Worm (Caenorhabditis elegans) whole organism, early embryonic: Measurements from ENCODE around the gene C15C8.8.

Experiments used
- B0310.2 ChIP-seq: sonication (generic microtip); optimal IDR thresholded peaks from 2 replicates; lab custom pipeline; 2016; ENCODE audit warnings: mild to moderate bottlenecking, missing genetic modification characterization, missing compliant biosample characterization
- F13C5.2 ChIP-seq: sonication (generic microtip); optimal IDR thresholded peaks from 2 replicates; lab custom pipeline; 2017; ENCODE audit warnings: mild to moderate bottlenecking, missing genetic modification characterization, inconsistent platforms, missing compliant biosample characterization
- aly-1 ChIP-seq: sonication (generic microtip); optimal IDR thresholded peaks from 2 replicates; lab custom pipeline; 2016; ENCODE audit warnings: missing genetic modification characterization, missing compliant biosample characterization
- ama-1 ChIP-seq: fragments of 150-350 bp; optimal IDR thresholded peaks from 2 replicates; lab custom pipeline; 2014
- ceh-13 ChIP-seq: fragments of 200-800 bp; sonication (Bioruptor generic); optimal IDR thresholded peaks from 2 replicates; lab custom pipeline; 2018; ENCODE audit warnings: mild to moderate bottlenecking, missing genetic modification characterization, missing compliant biosample characterization
- ceh-36 ChIP-seq: sonication (generic microtip); optimal IDR thresholded peaks from 2 replicates; lab custom pipeline; 2016; ENCODE audit warnings: missing genetic modification characterization, inconsistent platforms, missing compliant biosample characterization
- ets-7 ChIP-seq: sonication (generic microtip); optimal IDR thresholded peaks from 2 replicates; lab custom pipeline; 2016; ENCODE audit warnings: missing genotype, missing genetic modification characterization, missing compliant biosample characterization
- flt-1 ChIP-seq: fragments of 200-800 bp; sonication (Bioruptor generic); IDR thresholded peaks from 2 replicates; pipeline ENCODE4 v1.3.6; 2022; ENCODE audit warnings: missing genetic modification characterization, missing compliant biosample characterization
- hmbx-1 ChIP-seq: sonication (generic microtip); optimal IDR thresholded peaks from 2 replicates; lab custom pipeline; 2016; ENCODE audit warnings: mild to moderate bottlenecking, missing genetic modification characterization, missing compliant biosample characterization
- hmg-4 ChIP-seq: fragments of 200-800 bp; sonication (Bioruptor generic); optimal IDR thresholded peaks from 2 replicates; lab custom pipeline; 2018; ENCODE audit warnings: mild to moderate bottlenecking, missing genetic modification characterization, missing compliant biosample characterization
- hnd-1 ChIP-seq: sonication (generic microtip); optimal IDR thresholded peaks from 2 replicates; lab custom pipeline; 2016; ENCODE audit warnings: missing genetic modification characterization, missing compliant biosample characterization
- pes-1 ChIP-seq: fragments of 200-800 bp; sonication (Bioruptor generic); IDR thresholded peaks from 2 replicates; pipeline ENCODE4 v1.3.6; 2022; ENCODE audit warnings: missing genetic modification reagents, missing genetic modification characterization, missing compliant biosample characterization
- scrt-1 ChIP-seq: fragments of 200-800 bp; sonication (Bioruptor generic); IDR thresholded peaks from 2 replicates; pipeline ENCODE4 v1.3.6; 2022; ENCODE audit warnings: missing genetic modification characterization, missing compliant biosample characterization
- sea-1 ChIP-seq: fragments of 200-800 bp; sonication (Bioruptor generic); conservative IDR thresholded peaks from 2 replicates; pipeline ENCODE4 v1.3.6; 2022; ENCODE audit warnings: missing genetic modification characterization, missing compliant biosample characterization
- tbx-11 ChIP-seq: fragments of 200-800 bp; sonication (Bioruptor generic); IDR thresholded peaks from 2 replicates; pipeline ENCODE4 v1.3.6; 2022; ENCODE audit warnings: missing genetic modification characterization, missing compliant biosample characterization
- tbx-37 ChIP-seq: fragments of 200-800 bp; sonication (Bioruptor generic); conservative IDR thresholded peaks from 2 replicates; pipeline ENCODE4 v1.3.6; 2022; ENCODE audit warnings: missing genetic modification reagents, missing genetic modification characterization, missing compliant biosample characterization
- tra-4 ChIP-seq: sonication (generic microtip); optimal IDR thresholded peaks from 2 replicates; lab custom pipeline; 2017; ENCODE audit warnings: missing genetic modification characterization, missing compliant biosample characterization

The C15C8.8 gene

DNA sequence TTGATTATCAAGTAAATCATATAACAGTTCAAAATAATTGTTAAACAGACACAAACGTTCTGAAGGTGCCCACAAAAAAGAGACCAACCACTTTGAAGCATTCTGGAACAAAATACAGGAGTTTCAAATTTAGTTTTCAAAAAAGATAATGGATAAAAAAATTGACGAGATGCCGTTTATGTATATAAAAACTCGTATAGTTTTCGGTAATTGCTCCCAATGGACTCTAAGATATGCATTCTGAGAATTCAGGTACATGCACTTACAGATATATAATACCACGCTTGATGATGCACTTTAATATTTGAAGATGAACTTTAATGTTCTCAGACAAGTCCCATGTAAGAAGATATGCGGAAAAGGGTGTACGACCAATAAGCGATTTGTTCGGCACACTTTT lies 33.7 kb downstream of the C15C8.8 start, which contains the start of gene str-181:
Gene str-181 (minus strand): TSS at position 101 of the 400 bp plus-strand sequence.
- TF ChIP-seq aly-1 (tag; lab: Kevin White, UChicago): no peak
- TF ChIP-seq ceh-13 (GFP tag; lab: Kevin White, UChicago): no peak
- TF ChIP-seq hnd-1 (tag; lab: Kevin White, UChicago): no peak
- no peak for TF ChIP-seq B0310.2 (tag; lab: Kevin White, UChicago)
- no peak for TF ChIP-seq ceh-36 (tag; lab: Kevin White, UChicago)
- no peak for TF ChIP-seq tra-4
- no peak for TF ChIP-seq ama-1 (lab: Kevin White, UChicago)
- TF ChIP-seq hmg-4 (GFP tag; lab: Kevin White, UChicago): no peak
- TF ChIP-seq tbx-37 (GFP tag; lab: Robert Waterston, UW): no peak
- no peak for TF ChIP-seq F13C5.2 (tag; lab: Kevin White, UChicago)
- TF ChIP-seq pes-1 (GFP tag; lab: Robert Waterston, UW): no peak
- TF ChIP-seq hmbx-1 (tag; lab: Kevin White, UChicago): no peak
- no peak for TF ChIP-seq scrt-1 (GFP tag; lab: Robert Waterston, UW)
- no peak for TF ChIP-seq tbx-11 (GFP tag; lab: Robert Waterston, UW)
- TF ChIP-seq flt-1 (GFP tag; lab: Robert Waterston, UW): no peak
- no peak for TF ChIP-seq ets-7 (tag; lab: Kevin White, UChicago)
- no peak for TF ChIP-seq sea-1 (GFP tag; lab: Robert Waterston, UW)

DNA sequence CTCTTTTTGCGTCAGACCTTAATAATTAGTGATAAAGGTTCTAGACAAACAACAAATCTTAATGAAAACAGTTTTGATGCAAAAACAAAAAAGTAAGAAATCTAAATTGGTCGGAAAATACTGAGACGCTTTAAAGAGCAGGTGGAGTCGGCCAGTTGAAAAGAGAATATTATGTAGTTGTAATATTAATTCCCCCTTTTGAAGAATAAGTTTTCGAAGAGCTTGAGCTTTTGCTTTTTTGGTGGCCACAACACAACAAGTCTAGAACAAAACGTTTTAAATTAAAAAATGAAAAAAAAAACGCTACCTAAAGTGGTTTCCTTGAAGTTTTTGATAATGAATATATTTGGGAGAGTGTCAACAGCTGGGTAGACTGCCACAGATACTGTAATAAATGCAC lies 35.9 kb downstream of the C15C8.8 start, which contains the start of gene str-178:
Gene str-178 (minus strand): TSS at position 101 of the 400 bp plus-strand sequence.
- TF ChIP-seq sea-1 (GFP tag; lab: Robert Waterston, UW) (no peak), pes-1 (GFP tag; lab: Robert Waterston, UW) (no peak)

DNA sequence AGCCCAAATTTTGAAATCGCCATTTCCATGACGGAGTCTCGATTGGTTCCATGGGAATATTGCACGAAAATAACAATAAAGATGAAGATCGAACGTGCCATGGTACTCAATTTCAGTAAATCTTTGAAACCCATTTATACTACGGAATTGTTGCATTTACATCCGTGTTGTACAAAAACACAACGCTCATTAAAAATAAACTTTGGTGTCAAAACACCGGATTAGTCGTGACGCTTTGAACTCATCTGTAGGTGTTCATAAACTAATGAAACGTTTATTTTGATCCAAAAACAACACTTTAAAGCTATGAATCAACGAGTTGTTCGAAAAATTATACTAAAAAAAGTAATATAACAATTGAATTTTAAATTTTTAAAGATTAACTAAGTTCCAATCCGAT lies 38.2 kb downstream of the C15C8.8 start, which contains the start of gene R11D1.4:
Gene R11D1.4 (minus strand): TSS at position 101 of the 400 bp plus-strand sequence.
- TF ChIP-seq scrt-1 (GFP tag; lab: Robert Waterston, UW) (no peak), aly-1 (tag; lab: Kevin White, UChicago) (no peak), hmbx-1 (tag; lab: Kevin White, UChicago) (no peak), tbx-11 (GFP tag; lab: Robert Waterston, UW) (no peak), hnd-1 (tag; lab: Kevin White, UChicago) (no peak), B0310.2 (tag; lab: Kevin White, UChicago) (no peak), ets-7 (tag; lab: Kevin White, UChicago) (no peak), sea-1 (GFP tag; lab: Robert Waterston, UW) (no peak), pes-1 (GFP tag; lab: Robert Waterston, UW) (no peak)

DNA sequence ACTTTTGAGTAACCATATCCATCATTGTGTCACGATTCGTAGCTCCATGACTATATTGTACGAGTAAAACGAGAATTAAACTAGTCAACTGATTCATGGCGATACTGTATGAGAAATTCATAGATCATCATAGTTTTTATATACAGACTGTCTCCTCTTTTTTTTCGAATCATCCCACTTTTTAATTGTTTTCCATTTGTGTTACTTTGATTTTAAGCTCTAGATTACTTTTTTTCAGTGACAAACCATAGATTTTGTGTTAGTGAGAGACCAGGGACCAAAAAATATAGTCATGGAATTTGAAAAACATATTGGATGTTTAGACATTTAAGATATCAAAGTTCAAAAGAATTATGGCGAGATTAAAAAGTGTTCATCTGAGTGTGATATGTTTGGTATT lies 40.3 kb downstream of the C15C8.8 start, which contains the start of gene R11D1.3:
Gene R11D1.3 (minus strand): TSS at position 101 of the 400 bp plus-strand sequence.
- TF ChIP-seq tbx-11 (GFP tag; lab: Robert Waterston, UW) (no peak), pes-1 (GFP tag; lab: Robert Waterston, UW) (no peak), ets-7 (tag; lab: Kevin White, UChicago) (no peak), ama-1 (lab: Kevin White, UChicago) (no peak), hmbx-1 (tag; lab: Kevin White, UChicago) (no peak), ceh-13 (GFP tag; lab: Kevin White, UChicago) (no peak), B0310.2 (tag; lab: Kevin White, UChicago) (no peak), hnd-1 (tag; lab: Kevin White, UChicago) (no peak), sea-1 (GFP tag; lab: Robert Waterston, UW) (no peak), tra-4 (no peak), flt-1 (GFP tag; lab: Robert Waterston, UW) (no peak), aly-1 (tag; lab: Kevin White, UChicago) (no peak)

DNA sequence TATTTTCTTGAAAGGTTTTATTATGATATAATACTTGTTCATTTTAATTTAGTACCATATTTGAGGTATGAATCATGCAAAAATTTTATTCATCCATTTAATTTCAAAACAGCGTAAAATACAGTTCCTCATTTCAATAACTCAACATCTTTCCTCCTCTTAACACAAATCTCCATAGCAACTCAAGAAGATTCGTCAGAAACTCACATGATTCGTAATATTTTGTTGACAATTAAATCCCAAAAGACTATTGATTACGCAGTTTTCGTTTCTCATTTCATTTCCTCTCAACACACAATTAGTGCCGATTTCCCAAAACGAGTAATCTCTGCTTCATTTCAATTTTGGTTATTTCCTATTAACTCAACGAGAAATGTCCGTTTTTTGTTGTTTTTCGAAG lies 44.0 kb downstream of the C15C8.8 start, which contains the start of gene R11D1.2:
Gene R11D1.2 (plus strand): TSS at position 301 of the 400 bp plus-strand sequence.
- TF ChIP-seq aly-1 (tag; lab: Kevin White, UChicago) (no peak), tbx-11 (GFP tag; lab: Robert Waterston, UW) (no peak), pes-1 (GFP tag; lab: Robert Waterston, UW) (no peak), sea-1 (GFP tag; lab: Robert Waterston, UW) (no peak), hmg-4 (GFP tag; lab: Kevin White, UChicago) (no peak), ama-1 (lab: Kevin White, UChicago) (no peak), ceh-36 (tag; lab: Kevin White, UChicago) (no peak), flt-1 (GFP tag; lab: Robert Waterston, UW) (no peak), hmbx-1 (tag; lab: Kevin White, UChicago) (no peak), tra-4 (no peak), F13C5.2 (tag; lab: Kevin White, UChicago) (no peak), ceh-13 (GFP tag; lab: Kevin White, UChicago) (no peak), B0310.2 (tag; lab: Kevin White, UChicago) (no peak), hnd-1 (tag; lab: Kevin White, UChicago) (no peak), ets-7 (tag; lab: Kevin White, UChicago) (no peak), scrt-1 (GFP tag; lab: Robert Waterston, UW) (no peak), tbx-37 (GFP tag; lab: Robert Waterston, UW) (no peak)

DNA sequence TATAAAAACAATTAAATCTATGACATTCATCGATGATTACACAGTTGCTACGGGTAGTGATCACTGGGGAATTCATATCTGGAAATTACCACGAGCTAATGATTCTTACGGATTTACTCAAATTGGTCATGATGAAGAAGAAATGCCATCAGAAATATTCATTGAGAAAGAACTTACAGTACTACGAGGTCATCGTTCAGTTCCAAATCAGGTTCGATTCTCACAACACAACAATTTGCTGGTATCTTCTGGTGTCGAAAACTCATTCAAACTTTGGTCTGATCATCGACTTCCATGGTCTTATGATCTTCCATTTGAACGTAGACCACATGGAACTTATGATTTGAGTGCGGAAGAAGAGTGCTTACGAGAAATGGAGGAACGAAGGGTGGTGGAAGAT lies 45.8 kb downstream of the C15C8.8 start:
- TF ChIP-seq pes-1 (GFP tag; lab: Robert Waterston, UW) (no peak), sea-1 (GFP tag; lab: Robert Waterston, UW) (no peak), ceh-36 (tag; lab: Kevin White, UChicago) (no peak), scrt-1 (GFP tag; lab: Robert Waterston, UW) (no peak), tbx-11 (GFP tag; lab: Robert Waterston, UW) (no peak), ceh-13 (GFP tag; lab: Kevin White, UChicago) (no peak), tbx-37 (GFP tag; lab: Robert Waterston, UW) (no peak), F13C5.2 (tag; lab: Kevin White, UChicago) (no peak)

DNA sequence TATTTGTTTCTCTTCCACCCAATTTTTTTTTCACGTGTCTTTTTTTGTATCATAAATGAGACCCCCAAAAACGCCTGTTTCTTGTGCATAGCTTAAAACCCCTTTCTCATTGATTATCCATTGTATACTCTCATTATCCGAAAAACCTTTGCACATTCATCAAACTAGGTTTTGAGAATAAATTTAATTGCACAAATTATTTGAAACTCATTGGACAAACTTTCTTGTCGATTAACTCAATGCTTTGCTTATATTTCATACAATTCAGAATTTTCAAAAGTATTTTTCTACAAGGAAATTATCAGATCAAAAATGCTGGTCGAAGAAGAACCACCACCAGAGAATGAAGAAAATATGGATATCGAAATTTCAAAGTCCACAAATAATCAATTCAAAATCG lies 48.2 kb downstream of the C15C8.8 start, which contains the start of gene R11D1.1:
Gene R11D1.1 (plus strand): TSS at position 301 of the 400 bp plus-strand sequence.
- TF ChIP-seq tbx-37 (GFP tag; lab: Robert Waterston, UW) (no peak), hmbx-1 (tag; lab: Kevin White, UChicago) (no peak), ceh-36 (tag; lab: Kevin White, UChicago) (no peak), sea-1 (GFP tag; lab: Robert Waterston, UW) (no peak), tbx-11 (GFP tag; lab: Robert Waterston, UW) (no peak), pes-1 (GFP tag; lab: Robert Waterston, UW) (no peak), ceh-13 (GFP tag; lab: Kevin White, UChicago) (no peak), hnd-1 (tag; lab: Kevin White, UChicago) (no peak), F13C5.2 (tag; lab: Kevin White, UChicago) (no peak), tra-4 (no peak), ama-1 (lab: Kevin White, UChicago) (no peak), hmg-4 (GFP tag; lab: Kevin White, UChicago) (no peak), scrt-1 (GFP tag; lab: Robert Waterston, UW) (no peak), flt-1 (GFP tag; lab: Robert Waterston, UW) (no peak), ets-7 (tag; lab: Kevin White, UChicago) (no peak), aly-1 (tag; lab: Kevin White, UChicago) (no peak), B0310.2 (tag; lab: Kevin White, UChicago) (no peak)
